Worm (Caenorhabditis elegans) whole organism, late embryonic: ENCODE measurements around the gene nstp-3.
A peak's percentile ranks its signal among the peaks of the same experiment; 100 is the strongest.

Source experiments
- C08G9.2 ChIP-seq: sonication (generic microtip); optimal IDR thresholded peaks from 2 replicates; lab custom pipeline; 2016; ENCODE audit warnings: mild to moderate bottlenecking, missing genetic modification characterization, moderate library complexity, missing compliant biosample characterization
- ama-1 ChIP-seq: fragments of 150-350 bp; optimal IDR thresholded peaks from 2 replicates; lab custom pipeline; 2014
- ceh-19 ChIP-seq: fragments of 200-800 bp; sonication (Bioruptor generic); optimal IDR thresholded peaks from 2 replicates; lab custom pipeline; 2018; ENCODE audit warnings: mild to moderate bottlenecking, missing genetic modification characterization, missing compliant biosample characterization
- ceh-2 ChIP-seq: sonication (generic microtip); optimal IDR thresholded peaks from 2 replicates; lab custom pipeline; 2016; ENCODE audit warnings: missing genotype, missing genetic modification characterization, missing compliant biosample characterization
- ceh-30 ChIP-seq: fragments of 150-350 bp; optimal IDR thresholded peaks from 2 replicates; lab custom pipeline; 2014; ENCODE audit warnings: missing biosample characterization, missing genetic modification characterization
- ceh-31 ChIP-seq: sonication (generic microtip); optimal IDR thresholded peaks from 2 replicates; lab custom pipeline; 2016; ENCODE audit warnings: missing genetic modification characterization, missing compliant biosample characterization
- ceh-34 ChIP-seq: sonication (generic microtip); optimal IDR thresholded peaks from 2 replicates; lab custom pipeline; 2016; ENCODE audit warnings: mild to moderate bottlenecking, missing genetic modification characterization, missing compliant biosample characterization
- ceh-48 ChIP-seq: sonication (generic microtip); optimal IDR thresholded peaks from 2 replicates; lab custom pipeline; 2016; ENCODE audit warnings: missing genetic modification characterization, inconsistent platforms, missing compliant biosample characterization
- ceh-9 ChIP-seq: sonication (generic microtip); optimal IDR thresholded peaks from 2 replicates; lab custom pipeline; 2016; ENCODE audit warnings: mild to moderate bottlenecking, missing genetic modification characterization, inconsistent platforms, missing compliant biosample characterization
- che-1 ChIP-seq: sonication (generic microtip); optimal IDR thresholded peaks from 2 replicates; lab custom pipeline; 2016; ENCODE audit warnings: mild to moderate bottlenecking, missing genetic modification characterization, missing compliant biosample characterization
- elt-2 ChIP-seq: sonication (generic microtip); optimal IDR thresholded peaks from 2 replicates; lab custom pipeline; 2016; ENCODE audit warnings: missing genetic modification reagents, missing genetic modification characterization, missing compliant biosample characterization
- elt-4 ChIP-seq: sonication (generic microtip); optimal IDR thresholded peaks from 2 replicates; lab custom pipeline; 2016; ENCODE audit warnings: missing genetic modification characterization, missing compliant biosample characterization
- ets-4 ChIP-seq: sonication (generic microtip); optimal IDR thresholded peaks from 2 replicates; lab custom pipeline; 2016; ENCODE audit warnings: missing genetic modification characterization, missing compliant biosample characterization
- eyg-1 ChIP-seq: sonication (generic microtip); optimal IDR thresholded peaks from 2 replicates; lab custom pipeline; 2016; ENCODE audit warnings: missing genotype, missing genetic modification characterization, missing compliant biosample characterization
- fax-1 ChIP-seq: sonication (generic microtip); optimal IDR thresholded peaks from 2 replicates; lab custom pipeline; 2016; ENCODE audit warnings: missing genotype, missing genetic modification characterization, missing compliant biosample characterization
- fkh-10 ChIP-seq: fragments of 150-350 bp; optimal IDR thresholded peaks from 2 replicates; lab custom pipeline; 2014; ENCODE audit warnings: missing biosample characterization, missing genetic modification reagents, missing genetic modification characterization
- gmeb-2 ChIP-seq: sonication (generic microtip); optimal IDR thresholded peaks from 2 replicates; lab custom pipeline; 2016; ENCODE audit warnings: missing genetic modification characterization, inconsistent platforms, missing compliant biosample characterization
- hlh-15 ChIP-seq: sonication (generic microtip); optimal IDR thresholded peaks from 2 replicates; lab custom pipeline; 2016; ENCODE audit warnings: missing genetic modification characterization, missing compliant biosample characterization
- hlh-30 ChIP-seq: sonication (generic microtip); optimal IDR thresholded peaks from 2 replicates; lab custom pipeline; 2017; ENCODE audit warnings: antibody characterized with exemption, missing genetic modification characterization, missing compliant biosample characterization; ENCODE audit not compliant: insufficient read depth
- hlh-8 ChIP-seq: sonication (generic microtip); optimal IDR thresholded peaks from 2 replicates; lab custom pipeline; 2016; ENCODE audit warnings: missing genotype, missing genetic modification characterization, missing compliant biosample characterization
- lin-11 ChIP-seq: fragments of 200-800 bp; sonication (Bioruptor generic); optimal IDR thresholded peaks from 2 replicates; lab custom pipeline; 2018; ENCODE audit warnings: mild to moderate bottlenecking, missing genetic modification characterization, missing compliant biosample characterization
- madf-2 ChIP-seq: sonication (generic microtip); optimal IDR thresholded peaks from 2 replicates; lab custom pipeline; 2017; ENCODE audit warnings: missing genetic modification characterization, missing compliant biosample characterization
- mec-3 ChIP-seq: sonication (generic microtip); optimal IDR thresholded peaks from 2 replicates; lab custom pipeline; 2016; ENCODE audit warnings: borderline replicate concordance, missing genetic modification characterization, missing compliant biosample characterization
- nfya-1 ChIP-seq: sonication (generic microtip); optimal IDR thresholded peaks from 2 replicates; lab custom pipeline; 2017; ENCODE audit warnings: missing genetic modification characterization, mild to moderate bottlenecking, missing compliant biosample characterization, antibody characterized with exemption, moderate library complexity
- odd-2 ChIP-seq: sonication (generic microtip); optimal IDR thresholded peaks from 2 replicates; lab custom pipeline; 2017; ENCODE audit warnings: antibody characterized with exemption, mild to moderate bottlenecking, missing genetic modification characterization, missing compliant biosample characterization
- pax-1 ChIP-seq: fragments of 150-350 bp; optimal IDR thresholded peaks from 2 replicates; lab custom pipeline; 2014; ENCODE audit warnings: missing biosample characterization, missing genetic modification characterization
- pha-4 ChIP-seq: fragments of 150-350 bp; optimal IDR thresholded peaks from 2 replicates; lab custom pipeline; 2018; ENCODE audit warnings: missing biosample characterization, missing genetic modification reagents, missing genetic modification characterization
- pros-1 ChIP-seq: fragments of 150-350 bp; optimal IDR thresholded peaks from 2 replicates; lab custom pipeline; 2014; ENCODE audit warnings: missing biosample characterization, missing genetic modification reagents, missing genetic modification characterization
- sox-2 ChIP-seq: fragments of 200-800 bp; sonication (Bioruptor generic); IDR thresholded peaks from 2 replicates; pipeline ENCODE4 v1.3.6; 2022; ENCODE audit warnings: missing genetic modification reagents, missing genetic modification characterization, missing compliant biosample characterization
- sox-4 ChIP-seq: sonication (generic microtip); optimal IDR thresholded peaks from 2 replicates; lab custom pipeline; 2017; ENCODE audit warnings: mild to moderate bottlenecking, missing genetic modification characterization, inconsistent platforms, missing compliant biosample characterization
- syd-9 ChIP-seq: sonication (generic microtip); optimal IDR thresholded peaks from 2 replicates; lab custom pipeline; 2016; ENCODE audit warnings: mild to moderate bottlenecking, missing genetic modification characterization, moderate library complexity, missing compliant biosample characterization
- ttx-3 ChIP-seq: sonication (generic microtip); optimal IDR thresholded peaks from 2 replicates; lab custom pipeline; 2016; ENCODE audit warnings: missing genetic modification reagents, missing genetic modification characterization, missing compliant biosample characterization
- unc-3 ChIP-seq, 2 experiments: fragments of 200-800 bp in 1 of 2; sonication (Bioruptor generic) in 1 of 2; sonication (generic microtip) in 1 of 2; conservative IDR thresholded peaks in 1 of 2; optimal IDR thresholded peaks in 1 of 2; 2 replicates each; pipeline versions ENCODE4 v1.3.6 to Lab custom; 2016 to 2022; ENCODE audit warnings: missing compliant biosample characterization in 2 of 2, missing genetic modification characterization in 2 of 2, missing genetic modification reagents in 1 of 2
- unc-42 ChIP-seq: sonication (generic microtip); optimal IDR thresholded peaks from 2 replicates; lab custom pipeline; 2016; ENCODE audit warnings: missing genotype, missing genetic modification characterization, missing compliant biosample characterization
- zip-5 ChIP-seq: sonication (generic microtip); optimal IDR thresholded peaks from 2 replicates; lab custom pipeline; 2016; ENCODE audit warnings: missing genetic modification characterization, missing compliant biosample characterization
- ztf-16 ChIP-seq: sonication (generic microtip); optimal IDR thresholded peaks from 2 replicates; lab custom pipeline; 2017; ENCODE audit warnings: missing genetic modification characterization, missing compliant biosample characterization

Gene nstp-3

DNA sequence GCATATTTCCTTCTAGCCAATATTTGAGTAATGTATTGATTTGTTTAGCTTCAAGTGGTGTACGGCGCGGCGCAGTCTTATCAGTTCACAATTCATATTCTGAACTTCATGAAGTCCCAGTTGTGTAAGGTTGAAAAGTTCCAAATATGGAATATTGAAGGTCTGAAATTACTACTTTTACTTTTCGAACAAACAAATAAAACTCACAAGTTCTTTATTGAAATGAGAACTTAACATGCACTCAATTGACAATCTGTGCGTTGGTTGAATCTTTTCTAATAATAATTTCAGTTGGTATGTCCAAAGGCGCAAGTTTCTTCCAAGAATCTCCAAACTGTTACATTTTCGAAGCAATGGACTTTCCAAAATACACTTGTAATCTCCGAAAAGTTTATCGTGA is 39.3 kb downstream of the nstp-3 start, which contains the start of gene C53A3.4:
TSS of gene C53A3.4 (minus strand) at position 101 of the 400 bp plus-strand sequence.
- TF ChIP-seq fkh-10 (GFP tag; lab: Kevin White, UChicago), result no peak
- no peak for TF ChIP-seq zip-5 (tag; lab: Kevin White, UChicago)
- no peak for TF ChIP-seq gmeb-2 (tag; lab: Kevin White, UChicago)

DNA sequence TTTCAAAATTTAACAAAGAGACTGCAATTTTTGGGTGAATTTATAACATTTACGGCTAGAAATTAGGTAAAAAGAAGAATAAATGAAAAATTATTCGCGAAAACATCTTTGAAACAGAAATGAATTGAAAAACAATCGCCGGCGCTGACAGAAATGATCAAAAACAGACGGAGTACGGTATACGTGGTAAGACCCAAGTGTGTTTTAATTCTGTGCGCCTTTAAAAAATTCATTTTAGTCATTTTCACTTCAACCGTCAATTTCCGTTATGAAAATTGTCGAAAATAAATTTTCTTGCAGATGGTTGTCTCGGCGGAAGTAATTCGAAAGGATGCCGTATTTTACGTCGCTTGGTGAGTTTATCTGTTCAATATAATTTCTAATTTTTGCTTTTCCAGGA is 41.8 kb downstream of the nstp-3 start, which contains the start of gene C53A3.3:
TSS of gene C53A3.3 (plus strand) at position 301 of the 400 bp plus-strand sequence.
- TF ChIP-seq hlh-30, result no peak
- no peak for TF ChIP-seq ama-1 (lab: Kevin White, UChicago)
- TF ChIP-seq fax-1 (tag; lab: Kevin White, UChicago), result no peak
- TF ChIP-seq che-1 (tag; lab: Kevin White, UChicago), result no peak
- no peak for TF ChIP-seq ztf-16 (tag; lab: Kevin White, UChicago)
- TF ChIP-seq ceh-30 (tag; lab: Kevin White, UChicago), result no peak
- no peak for TF ChIP-seq ttx-3
- no peak for TF ChIP-seq mec-3
- TF ChIP-seq eyg-1 (tag; lab: Kevin White, UChicago), result no peak
- TF ChIP-seq sox-4 (tag; lab: Kevin White, UChicago), result no peak
- no peak for TF ChIP-seq madf-2 (tag; lab: Kevin White, UChicago)

DNA sequence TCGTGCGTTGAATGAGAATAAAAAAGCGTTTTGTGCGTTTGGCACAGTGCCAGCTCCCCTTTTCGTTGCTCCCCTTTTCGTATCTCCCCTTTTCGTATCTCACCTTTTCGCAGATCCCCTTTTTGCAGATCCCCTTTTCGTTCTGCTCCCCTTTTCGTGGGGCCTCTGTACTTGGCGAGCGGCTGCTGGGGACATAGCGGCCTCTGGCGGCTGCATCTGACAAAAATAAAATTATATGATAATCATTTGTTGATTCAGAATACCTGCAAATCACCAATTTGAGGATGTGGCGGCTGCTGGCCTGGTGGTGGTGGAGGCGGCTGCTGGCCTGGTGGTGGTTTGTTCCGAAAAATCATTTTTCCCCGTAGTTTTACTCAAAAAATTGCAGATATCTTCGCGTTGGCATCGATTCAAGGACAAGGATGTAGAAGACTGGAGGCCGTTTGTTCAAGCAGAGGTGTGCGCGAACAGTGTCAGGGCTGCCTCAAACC is 42.8 kb downstream of the nstp-3 start, which contains the start of gene K09H11.11:
TSS of gene K09H11.11 (minus strand) at position 51 of the 491 bp plus-strand sequence.
- peak; percentile 15 for TF ChIP-seq ceh-31 (tag; lab: Kevin White, UChicago)

DNA sequence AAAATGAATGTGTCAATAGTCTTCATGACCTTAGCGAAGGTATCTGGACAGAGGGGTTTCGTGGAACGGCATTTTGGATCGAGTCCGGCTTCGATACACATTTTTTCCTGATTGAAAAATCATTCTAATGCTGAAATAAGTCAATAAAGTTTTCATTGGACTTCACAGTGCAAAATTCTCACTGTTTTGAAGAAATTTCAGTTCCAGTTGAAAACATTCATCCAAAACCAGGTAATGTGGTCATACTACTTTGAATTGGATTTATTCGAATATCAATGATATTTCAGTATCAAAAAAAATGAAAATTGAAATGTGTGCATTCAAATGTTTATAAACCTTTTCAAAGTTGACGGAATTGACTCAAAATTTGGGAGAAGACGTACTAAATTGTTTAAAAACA is 44.6 kb downstream of the nstp-3 start, which contains the start of gene pgph-1:
TSS of gene pgph-1 (minus strand) at position 101 of the 400 bp plus-strand sequence.
- TF ChIP-seq ceh-34, result no peak
- TF ChIP-seq gmeb-2 (tag; lab: Kevin White, UChicago), result no peak
- TF ChIP-seq hlh-15 (tag; lab: Kevin White, UChicago), result no peak
- no peak for TF ChIP-seq nfya-1
- TF ChIP-seq ceh-30 (tag; lab: Kevin White, UChicago), result no peak
- no peak for TF ChIP-seq pros-1
- no peak for TF ChIP-seq elt-4 (tag; lab: Kevin White, UChicago)
- TF ChIP-seq C08G9.2 (tag; lab: Kevin White, UChicago), result no peak
- no peak for TF ChIP-seq hlh-8 (tag; lab: Kevin White, UChicago)
- TF ChIP-seq syd-9 (tag; lab: Kevin White, UChicago), result no peak
- TF ChIP-seq sox-4 (tag; lab: Kevin White, UChicago), result no peak
- no peak for TF ChIP-seq pha-4 (tag; lab: Kevin White, UChicago)
- no peak for TF ChIP-seq lin-11 (tag; lab: Kevin White, UChicago)
- TF ChIP-seq eyg-1 (tag; lab: Kevin White, UChicago), result no peak
- TF ChIP-seq ceh-48 (tag; lab: Kevin White, UChicago), result no peak
- no peak for TF ChIP-seq pax-1 (tag; lab: Kevin White, UChicago)

DNA sequence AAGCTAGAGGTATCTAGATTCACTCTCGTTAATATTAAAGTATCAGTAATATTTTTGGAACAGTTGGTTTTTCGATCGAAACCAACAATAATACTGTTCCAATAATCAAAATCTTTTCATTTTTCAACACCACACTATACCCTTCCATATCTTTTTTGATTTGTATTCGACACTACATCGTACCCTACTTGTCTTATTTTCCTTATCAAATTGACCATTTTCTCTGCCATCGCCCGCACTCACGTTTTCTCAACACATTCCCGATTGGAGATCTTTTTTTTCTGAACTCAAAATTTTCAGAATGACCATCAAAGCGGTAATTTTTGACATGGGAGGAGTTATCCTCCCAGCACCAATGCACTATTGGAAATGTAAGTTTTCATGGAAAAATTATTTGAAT is 50.5 kb downstream of the nstp-3 start, which contains the start of gene acds-10:
TSS of gene acds-10 (plus strand) at position 301 of the 400 bp plus-strand sequence.
- no peak for TF ChIP-seq ceh-2 (tag; lab: Kevin White, UChicago)
- no peak for TF ChIP-seq odd-2 (tag; lab: Kevin White, UChicago)
- no peak for TF ChIP-seq unc-3 (GFP tag; conservative IDR thresholded peaks at IDR 0.05; lab: Robert Waterston, UW)
- no peak for TF ChIP-seq unc-3 (tag; optimal IDR thresholded peaks at IDR 0.05; lab: Kevin White, UChicago)
- TF ChIP-seq ets-4 (tag; lab: Kevin White, UChicago), result no peak
- TF ChIP-seq ceh-19, result no peak
- TF ChIP-seq elt-2 (tag; lab: Kevin White, UChicago), result no peak
- no peak for TF ChIP-seq ceh-9
- no peak for TF ChIP-seq fkh-10 (GFP tag; lab: Kevin White, UChicago)
- no peak for TF ChIP-seq syd-9 (tag; lab: Kevin White, UChicago)
- no peak for TF ChIP-seq sox-2 (GFP tag; lab: Robert Waterston, UW)
- TF ChIP-seq unc-42, result no peak
